Fruit fly (Drosophila melanogaster) whole organism, embryonic: ENCODE data around the gene CG18180.
A peak's percentile ranks its signal among the peaks of the same experiment; 100 is the strongest.

Experiments
- Aef1 ChIP-seq: fragments of 200-800 bp; sonication (Bioruptor generic); IDR thresholded peaks from 3 replicates; pipeline ENCODE4 v1.3.6; 2022; ENCODE audit warnings: missing biosample characterization, missing genetic modification characterization
- Antp ChIP-seq: fragments of 200-800 bp; sonication (Bioruptor generic); optimal IDR thresholded peaks from 3 replicates; lab custom pipeline; 2016; ENCODE audit warnings: missing biosample characterization, missing genetic modification characterization
- Atf-2 ChIP-seq: fragments of 200-800 bp; sonication (Bioruptor generic); optimal IDR thresholded peaks from 2 replicates; lab custom pipeline; 2016; ENCODE audit warnings: missing biosample characterization, missing genetic modification characterization
- B-H1 ChIP-seq: fragments of 200-800 bp; sonication (Bioruptor generic); IDR thresholded peaks from 3 replicates; pipeline ENCODE4 v1.3.6; 2022; ENCODE audit warnings: missing biosample characterization, missing genetic modification characterization
- Bteb2 ChIP-seq: fragments of 200-800 bp; sonication (Bioruptor generic); optimal IDR thresholded peaks from 2 replicates; lab custom pipeline; 2016; ENCODE audit warnings: missing biosample characterization, missing genetic modification characterization
- C15 ChIP-seq: fragments of 200-800 bp; sonication (Bioruptor generic); IDR thresholded peaks from 3 replicates; pipeline ENCODE4 v1.3.6; 2022; ENCODE audit warnings: missing biosample characterization, missing genetic modification characterization
- CG10274 ChIP-seq: fragments of 200-800 bp; sonication (Bioruptor generic); optimal IDR thresholded peaks from 3 replicates; lab custom pipeline; 2017; ENCODE audit warnings: missing biosample characterization, mild to moderate bottlenecking, missing genetic modification characterization
- CG12071 ChIP-seq: fragments of 200-800 bp; sonication (Bioruptor generic); optimal IDR thresholded peaks from 3 replicates; lab custom pipeline; 2018; ENCODE audit warnings: missing biosample characterization, mild to moderate bottlenecking, missing genetic modification characterization
- CG12104 ChIP-seq: fragments of 200-800 bp; sonication (Bioruptor generic); optimal IDR thresholded peaks from 3 replicates; lab custom pipeline; 2016; ENCODE audit warnings: missing biosample characterization, missing genetic modification characterization
- CG12769 ChIP-seq: fragments of 200-800 bp; sonication (Bioruptor generic); optimal IDR thresholded peaks from 2 replicates; lab custom pipeline; 2019; ENCODE audit warnings: missing biosample characterization, mild to moderate bottlenecking, missing genetic modification characterization, moderate library complexity
- CG13296 ChIP-seq: fragments of 200-800 bp; sonication (Bioruptor generic); optimal IDR thresholded peaks from 3 replicates; lab custom pipeline; 2018; ENCODE audit warnings: missing biosample characterization, mild to moderate bottlenecking, missing genetic modification characterization
- CG14050 ChIP-seq: fragments of 200-800 bp; sonication (Bioruptor generic); IDR thresholded peaks from 3 replicates; pipeline ENCODE4 v1.3.6; 2022; ENCODE audit warnings: missing biosample characterization, missing genetic modification characterization
- CG14441 ChIP-seq: fragments of 200-800 bp; sonication (Bioruptor generic); IDR thresholded peaks from 2 replicates; pipeline ENCODE4 v1.3.6; 2022; ENCODE audit warnings: missing biosample characterization, missing genetic modification characterization
- CG14710 ChIP-seq: fragments of 200-800 bp; sonication (Bioruptor generic); optimal IDR thresholded peaks from 3 replicates; lab custom pipeline; 2019; ENCODE audit warnings: missing biosample characterization, mild to moderate bottlenecking, missing genetic modification characterization, moderate library complexity
- CG1603 ChIP-seq: fragments of 200-800 bp; sonication (Bioruptor generic); optimal IDR thresholded peaks from 2 replicates; lab custom pipeline; 2019; ENCODE audit warnings: missing biosample characterization, mild to moderate bottlenecking, missing genetic modification characterization, moderate library complexity
- CG17186 ChIP-seq: fragments of 200-800 bp; sonication (Bioruptor generic); optimal IDR thresholded peaks from 3 replicates; lab custom pipeline; 2017; ENCODE audit warnings: missing biosample characterization, missing genetic modification reagents, missing genetic modification characterization
- CG17802 ChIP-seq: fragments of 200-800 bp; sonication (Bioruptor generic); optimal IDR thresholded peaks from 2 replicates; lab custom pipeline; 2018; ENCODE audit warnings: missing biosample characterization, mild to moderate bottlenecking, missing genetic modification characterization, moderate library complexity
- CG1832 ChIP-seq: fragments of 200-800 bp; sonication (Bioruptor generic); optimal IDR thresholded peaks from 2 replicates; lab custom pipeline; 2017; ENCODE audit warnings: missing biosample characterization, mild to moderate bottlenecking, missing genetic modification characterization, inconsistent platforms
- CG2199 ChIP-seq: fragments of 200-800 bp; sonication (Bioruptor generic); IDR thresholded peaks from 3 replicates; pipeline ENCODE4 v1.3.6; 2022; ENCODE audit warnings: missing biosample characterization, missing genetic modification characterization
- CG2889 ChIP-seq: fragments of 200-800 bp; sonication (Bioruptor generic); IDR thresholded peaks from 3 replicates; pipeline ENCODE4 v1.3.6; 2022; ENCODE audit warnings: missing biosample characterization, missing genetic modification characterization
- CG31388 ChIP-seq: fragments of 200-800 bp; sonication (Bioruptor generic); optimal IDR thresholded peaks from 2 replicates; lab custom pipeline; 2016; ENCODE audit warnings: missing biosample characterization, missing genetic modification characterization
- CG32772 ChIP-seq: fragments of 200-800 bp; sonication (Bioruptor generic); IDR thresholded peaks from 2 replicates; pipeline ENCODE4 v1.3.6; 2022; ENCODE audit warnings: missing biosample characterization, missing genetic modification characterization
- CG5180 ChIP-seq: fragments of 200-800 bp; sonication (Bioruptor generic); optimal IDR thresholded peaks from 3 replicates; lab custom pipeline; 2017; ENCODE audit warnings: missing biosample characterization, missing genetic modification characterization, mild to moderate bottlenecking, moderate library complexity, missing genetic modification reagents
- CG6689 ChIP-seq: fragments of 200-800 bp; sonication (Bioruptor generic); IDR thresholded peaks from 2 replicates; pipeline ENCODE4 v1.3.6; 2022; ENCODE audit warnings: missing biosample characterization, missing genetic modification characterization
- CHES-1-like ChIP-seq: fragments of 200-800 bp; sonication (Bioruptor generic); optimal IDR thresholded peaks from 2 replicates; lab custom pipeline; 2016; ENCODE audit warnings: missing biosample characterization, missing genetic modification characterization
- Chrac-16 ChIP-seq: fragments of 200-800 bp; sonication (Bioruptor generic); optimal IDR thresholded peaks from 3 replicates; lab custom pipeline; 2016; ENCODE audit warnings: missing biosample characterization, missing genetic modification characterization
- Dfd ChIP-seq, 2 experiments: fragments of >200 bp; optimal IDR thresholded peaks; 2 replicates each; lab custom pipeline; 2017; ENCODE audit warnings: missing biosample characterization in 2 of 2, missing genetic modification characterization in 2 of 2
- Doc3 ChIP-seq: fragments of 200-800 bp; sonication (Bioruptor generic); IDR thresholded peaks from 3 replicates; pipeline ENCODE4 v1.3.6; 2022; ENCODE audit warnings: missing biosample characterization, missing genetic modification characterization; ENCODE audit not compliant: partially characterized antibody
- Dp ChIP-seq: fragments of 200-800 bp; sonication (Bioruptor generic); optimal IDR thresholded peaks from 2 replicates; lab custom pipeline; 2018; ENCODE audit warnings: missing biosample characterization, mild to moderate bottlenecking, missing genetic modification characterization, moderate library complexity
- E2f1 ChIP-seq: fragments of 200-800 bp; sonication (Bioruptor generic); IDR thresholded peaks from 2 replicates; pipeline ENCODE4 v1.3.6; 2022; ENCODE audit warnings: missing biosample characterization, missing genetic modification characterization
- HmgZ ChIP-seq: fragments of 200-800 bp; sonication (Bioruptor generic); optimal IDR thresholded peaks from 2 replicates; lab custom pipeline; 2018; ENCODE audit warnings: missing biosample characterization, mild to moderate bottlenecking, missing genetic modification characterization
- Hr3 ChIP-seq: fragments of 200-800 bp; sonication (Bioruptor generic); optimal IDR thresholded peaks from 3 replicates; lab custom pipeline; 2016; ENCODE audit warnings: missing biosample characterization, missing genetic modification characterization
- Hr39 ChIP-seq: fragments of >200 bp; optimal IDR thresholded peaks from 2 replicates; lab custom pipeline; 2017
- Hr51 ChIP-seq, 2 experiments: fragments of 200-800 bp; sonication (Bioruptor generic); optimal IDR thresholded peaks; 2 replicates in 1 of 2; 3 replicates in 1 of 2; lab custom pipeline; 2016 to 2018; ENCODE audit warnings: missing biosample characterization in 2 of 2, missing genetic modification characterization in 2 of 2, mild to moderate bottlenecking in 1 of 2, moderate library complexity in 1 of 2
- Oaz ChIP-seq: fragments of 200-800 bp; sonication (Bioruptor generic); IDR thresholded peaks from 2 replicates; pipeline ENCODE4 v1.3.6; 2022; ENCODE audit warnings: missing biosample characterization, missing genetic modification characterization
- Ptx1 ChIP-seq: fragments of 200-800 bp; sonication (Bioruptor generic); IDR thresholded peaks from 2 replicates; pipeline ENCODE4 v1.3.6; 2022; ENCODE audit warnings: missing biosample characterization, missing genetic modification characterization
- Rfx ChIP-seq: fragments of 200-800 bp; sonication (Bioruptor generic); IDR thresholded peaks from 2 replicates; pipeline ENCODE4 v1.3.6; 2022; ENCODE audit warnings: missing biosample characterization, missing genetic modification characterization
- Sry-β ChIP-seq: fragments of 200-800 bp; sonication (Bioruptor generic); optimal IDR thresholded peaks from 2 replicates; lab custom pipeline; 2018; ENCODE audit warnings: missing biosample characterization, mild to moderate bottlenecking, missing genetic modification characterization, moderate library complexity
- Xrp1 ChIP-seq: fragments of 200-800 bp; sonication (Bioruptor generic); IDR thresholded peaks from 2 replicates; pipeline ENCODE4 v1.3.6; 2022; ENCODE audit warnings: missing biosample characterization, missing genetic modification characterization
- chinmo ChIP-seq: fragments of 200-800 bp; sonication (Bioruptor generic); IDR thresholded peaks from 4 replicates; pipeline ENCODE4 v1.3.6; 2022; ENCODE audit warnings: missing biosample characterization, missing genetic modification characterization; ENCODE audit not compliant: partially characterized antibody
- ci ChIP-seq: fragments of 200-800 bp; sonication (Bioruptor generic); IDR thresholded peaks from 3 replicates; pipeline ENCODE4 v1.3.6; 2022; ENCODE audit warnings: missing biosample characterization, missing genetic modification characterization
- dati ChIP-seq: fragments of 200-800 bp; sonication (Bioruptor generic); IDR thresholded peaks from 2 replicates; pipeline ENCODE4 v1.3.6; 2022; ENCODE audit warnings: missing biosample characterization, missing genetic modification characterization
- eve ChIP-seq, 2 experiments: fragments of >200 bp; optimal IDR thresholded peaks; 2 replicates each; lab custom pipeline; 2017; ENCODE audit warnings: missing biosample characterization in 2 of 2, missing genetic modification characterization in 2 of 2
- gfzf ChIP-seq: fragments of 200-800 bp; sonication (Bioruptor generic); optimal IDR thresholded peaks from 2 replicates; lab custom pipeline; 2016; ENCODE audit warnings: missing biosample characterization, mild to moderate bottlenecking, missing genetic modification characterization, moderate library complexity
- org-1 ChIP-seq: fragments of 200-800 bp; sonication (Bioruptor generic); optimal IDR thresholded peaks from 2 replicates; lab custom pipeline; 2017; ENCODE audit warnings: missing biosample characterization, missing genetic modification characterization
- pb ChIP-seq: fragments of 200-800 bp; sonication (Bioruptor generic); optimal IDR thresholded peaks from 3 replicates; lab custom pipeline; 2016; ENCODE audit warnings: missing biosample characterization, missing genetic modification characterization
- row ChIP-seq: fragments of 200-800 bp; sonication (Bioruptor generic); IDR thresholded peaks from 3 replicates; pipeline ENCODE4 v1.3.6; 2022; ENCODE audit warnings: missing biosample characterization, missing genetic modification characterization
- sim ChIP-seq: fragments of 200-800 bp; sonication (Bioruptor generic); IDR thresholded peaks from 2 replicates; pipeline ENCODE4 v1.3.6; 2022; ENCODE audit warnings: missing biosample characterization, missing genetic modification characterization
- sob ChIP-seq: fragments of 200-800 bp; sonication (Bioruptor generic); IDR thresholded peaks from 2 replicates; pipeline ENCODE4 v1.3.6; 2022; ENCODE audit warnings: missing biosample characterization, missing genetic modification characterization
- tin ChIP-seq: fragments of 200-800 bp; sonication (Bioruptor generic); optimal IDR thresholded peaks from 3 replicates; lab custom pipeline; 2016; ENCODE audit warnings: missing biosample characterization, missing genetic modification characterization
- vnd ChIP-seq: fragments of 200-800 bp; sonication (Bioruptor generic); IDR thresholded peaks from 3 replicates; pipeline ENCODE4 v1.3.6; 2022; ENCODE audit warnings: missing biosample characterization, missing genetic modification characterization; ENCODE audit not compliant: partially characterized antibody

The CG18180 gene

DNA sequence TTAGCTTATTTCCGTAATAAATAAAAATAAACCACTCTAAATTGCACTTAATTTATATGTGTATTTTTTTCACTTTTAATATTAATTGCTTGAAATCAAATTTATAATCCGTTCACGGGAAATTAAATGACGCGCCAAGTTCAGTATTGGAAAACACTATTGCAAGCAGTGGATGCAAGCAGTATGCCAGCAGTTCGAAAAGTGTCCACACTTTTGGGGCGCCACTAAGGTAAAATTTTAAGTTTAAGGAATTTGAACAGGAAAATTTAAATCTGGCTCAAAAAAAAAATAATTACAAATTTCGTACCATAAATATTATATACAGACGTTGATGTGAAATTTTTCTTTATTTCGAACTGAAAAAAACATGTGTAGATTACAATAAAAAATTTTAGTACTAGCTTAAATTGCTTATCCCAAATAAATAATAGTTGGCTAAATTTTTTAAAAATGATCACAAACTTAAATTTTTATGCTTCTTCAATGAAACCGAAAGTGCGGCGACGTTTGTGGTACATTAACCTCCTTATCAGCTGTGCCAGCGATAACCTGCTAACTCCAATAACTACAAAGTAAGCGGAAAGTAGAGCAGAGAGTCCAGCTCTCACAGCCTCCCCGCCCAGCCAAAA, 26.7 kb upstream of the CG18180 start (continued):
- no peak for TF ChIP-seq CG2889 (GFP tag; lab: Robert Waterston, UW)
- no peak for TF ChIP-seq chinmo (GFP tag; lab: Robert Waterston, UW)
- TF ChIP-seq C15: no peak
- TF ChIP-seq CG13296 (GFP tag; lab: Kevin White, UChicago): no peak
- TF ChIP-seq Hr51 (GFP tag; optimal IDR thresholded peaks at IDR 0.05; lab: Kevin White, UChicago): no peak
- no peak for TF ChIP-seq dati (GFP tag; lab: Robert Waterston, UW)
- TF ChIP-seq CG12071 (GFP tag; lab: Kevin White, UChicago): no peak
- peak; percentile 51 for TF ChIP-seq Antp (GFP tag; lab: Kevin White, UChicago)
- no peak for TF ChIP-seq CG12104
- TF ChIP-seq Hr3: no peak
- TF ChIP-seq Chrac-16 (GFP tag; lab: Kevin White, UChicago): peak; percentile 16
- TF ChIP-seq CG5180 (GFP tag; lab: Kevin White, UChicago): no peak
- TF ChIP-seq HmgZ (tag; lab: Kevin White, UChicago): no peak
- TF ChIP-seq eve (GFP tag; optimal IDR thresholded peaks at IDR 0.05; lab: Kevin White, UChicago): no peak
- no peak for TF ChIP-seq CG6689 (GFP tag; lab: Robert Waterston, UW)
- no peak for TF ChIP-seq org-1
- no peak for TF ChIP-seq CG12769 (tag; lab: Kevin White, UChicago)
- no peak for TF ChIP-seq ci (GFP tag; lab: Robert Waterston, UW)
- no peak for TF ChIP-seq vnd
- peak; percentile 90 for TF ChIP-seq Dp (GFP tag; lab: Kevin White, UChicago)
- no peak for TF ChIP-seq Bteb2 (GFP tag; lab: Kevin White, UChicago)
- TF ChIP-seq row (GFP tag; lab: Robert Waterston, UW): peak; percentile 29; the same call in 1 of the 3 replicates
- TF ChIP-seq Atf-2 (GFP tag; lab: Kevin White, UChicago): no peak
- TF ChIP-seq Ptx1 (GFP tag; lab: Robert Waterston, UW): peak; percentile 59; the same call in 1 of the 2 replicates
- no peak for TF ChIP-seq E2f1 (GFP tag; lab: Robert Waterston, UW)
- TF ChIP-seq Xrp1 (GFP tag; lab: Robert Waterston, UW): no peak
- no peak for TF ChIP-seq pb (GFP tag; lab: Kevin White, UChicago)
- TF ChIP-seq CG32772 (GFP tag; lab: Robert Waterston, UW): peak; percentile 37; the same call in 1 of the 2 replicates
- no peak for TF ChIP-seq CG14050 (GFP tag; lab: Robert Waterston, UW)
- TF ChIP-seq CG17802: peak; percentile 44
- TF ChIP-seq CHES-1-like (GFP tag; lab: Kevin White, UChicago): no peak
- peak; percentile 47 for TF ChIP-seq CG14710
- TF ChIP-seq Doc3 (GFP tag; lab: Robert Waterston, UW): no peak
- TF ChIP-seq Oaz (GFP tag; lab: Robert Waterston, UW): no peak
- TF ChIP-seq sob (GFP tag; lab: Robert Waterston, UW): peak; percentile 79
- peak; percentile 88 for TF ChIP-seq CG2199 (GFP tag; lab: Robert Waterston, UW)
- TF ChIP-seq CG17186 (GFP tag; lab: Kevin White, UChicago): no peak
- peak; percentile 59 for TF ChIP-seq tin (GFP tag; lab: Kevin White, UChicago)
- TF ChIP-seq B-H1: no peak
- peak; percentile 11 for TF ChIP-seq gfzf (GFP tag; lab: Kevin White, UChicago)
- TF ChIP-seq Rfx: peak; percentile 90
- no peak for TF ChIP-seq CG1603
- peak; percentile 42 for TF ChIP-seq CG31388 (GFP tag; lab: Kevin White, UChicago)
- TF ChIP-seq Sry-β (GFP tag; lab: Kevin White, UChicago): no peak
- TF ChIP-seq CG1832 (GFP tag; lab: Kevin White, UChicago): no peak
- no peak for TF ChIP-seq CG10274 (GFP tag; lab: Kevin White, UChicago)
- peak in 1 of 2 experiments; percentile 72 for TF ChIP-seq Dfd (GFP tag; optimal IDR thresholded peaks at IDR 0.05; lab: Kevin White, UChicago)
- TF ChIP-seq Hr39 (lab: Kevin White, UChicago): no peak
- peak; percentile 31; the same call in 1 of the 3 replicates for TF ChIP-seq Aef1
- TF ChIP-seq sim: no peak
- no peak for TF ChIP-seq CG14441 (GFP tag; lab: Robert Waterston, UW)
